Fruit fly (Drosophila melanogaster) whole organism, prepupa: ENCODE measurements around the gene CG32075.

Experiments
- CG11902 ChIP-seq: fragments of 200-800 bp; sonication (Bioruptor generic); optimal IDR thresholded peaks from 3 replicates; lab custom pipeline; 2016; ENCODE audit warnings: missing biosample characterization, missing genetic modification characterization
- fd59A ChIP-seq: fragments of 200-800 bp; sonication (Bioruptor generic); optimal IDR thresholded peaks from 2 replicates; lab custom pipeline; 2017; ENCODE audit warnings: missing biosample characterization, mild to moderate bottlenecking, missing genetic modification characterization, missing genetic modification reagents
- svp ChIP-seq: fragments of 200-800 bp; sonication (Bioruptor generic); peaks from one replicate; lab custom pipeline; 2016; ENCODE audit warnings: missing biosample characterization, missing genetic modification characterization

DNA sequence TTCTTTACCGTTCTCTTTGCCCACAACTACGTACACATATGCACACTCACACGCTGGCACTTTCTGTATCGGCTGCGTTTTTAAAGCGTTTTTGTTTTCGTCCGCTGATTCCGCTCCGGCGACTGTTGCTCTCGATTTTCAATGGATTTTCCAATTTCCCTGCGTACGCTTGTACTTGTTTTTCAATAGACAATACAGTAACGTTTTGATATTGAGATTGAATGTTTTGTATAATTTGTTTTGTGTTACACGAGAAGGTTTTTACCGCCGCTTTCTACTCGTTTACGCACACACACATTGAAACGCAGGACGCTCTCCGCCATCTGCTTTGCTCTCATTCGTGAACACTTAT lies 27.8 kb upstream of the CG32075 start:
- TF ChIP-seq fd59A (GFP tag; lab: Kevin White, UChicago) (no peak), svp (GFP tag; lab: Kevin White, UChicago) (no peak), CG11902 (GFP tag; lab: Kevin White, UChicago) (no peak)
